Worm (Caenorhabditis elegans) whole organism, early embryonic: Measurements from ENCODE around the gene C25H3.15.

Experiments used
- B0310.2 ChIP-seq: sonication (generic microtip); optimal IDR thresholded peaks from 2 replicates; lab custom pipeline; 2016; ENCODE audit warnings: mild to moderate bottlenecking, missing genetic modification characterization, missing compliant biosample characterization
- aly-1 ChIP-seq: sonication (generic microtip); optimal IDR thresholded peaks from 2 replicates; lab custom pipeline; 2016; ENCODE audit warnings: missing genetic modification characterization, missing compliant biosample characterization
- ama-1 ChIP-seq: fragments of 150-350 bp; optimal IDR thresholded peaks from 2 replicates; lab custom pipeline; 2014
- ceh-36 ChIP-seq: sonication (generic microtip); optimal IDR thresholded peaks from 2 replicates; lab custom pipeline; 2016; ENCODE audit warnings: missing genetic modification characterization, inconsistent platforms, missing compliant biosample characterization
- ets-7 ChIP-seq: sonication (generic microtip); optimal IDR thresholded peaks from 2 replicates; lab custom pipeline; 2016; ENCODE audit warnings: missing genotype, missing genetic modification characterization, missing compliant biosample characterization
- flt-1 ChIP-seq: fragments of 200-800 bp; sonication (Bioruptor generic); IDR thresholded peaks from 2 replicates; pipeline ENCODE4 v1.3.6; 2022; ENCODE audit warnings: missing genetic modification characterization, missing compliant biosample characterization
- hmbx-1 ChIP-seq: sonication (generic microtip); optimal IDR thresholded peaks from 2 replicates; lab custom pipeline; 2016; ENCODE audit warnings: mild to moderate bottlenecking, missing genetic modification characterization, missing compliant biosample characterization
- pes-1 ChIP-seq: fragments of 200-800 bp; sonication (Bioruptor generic); IDR thresholded peaks from 2 replicates; pipeline ENCODE4 v1.3.6; 2022; ENCODE audit warnings: missing genetic modification reagents, missing genetic modification characterization, missing compliant biosample characterization
- tbx-11 ChIP-seq: fragments of 200-800 bp; sonication (Bioruptor generic); IDR thresholded peaks from 2 replicates; pipeline ENCODE4 v1.3.6; 2022; ENCODE audit warnings: missing genetic modification characterization, missing compliant biosample characterization
- tbx-37 ChIP-seq: fragments of 200-800 bp; sonication (Bioruptor generic); conservative IDR thresholded peaks from 2 replicates; pipeline ENCODE4 v1.3.6; 2022; ENCODE audit warnings: missing genetic modification reagents, missing genetic modification characterization, missing compliant biosample characterization

DNA sequence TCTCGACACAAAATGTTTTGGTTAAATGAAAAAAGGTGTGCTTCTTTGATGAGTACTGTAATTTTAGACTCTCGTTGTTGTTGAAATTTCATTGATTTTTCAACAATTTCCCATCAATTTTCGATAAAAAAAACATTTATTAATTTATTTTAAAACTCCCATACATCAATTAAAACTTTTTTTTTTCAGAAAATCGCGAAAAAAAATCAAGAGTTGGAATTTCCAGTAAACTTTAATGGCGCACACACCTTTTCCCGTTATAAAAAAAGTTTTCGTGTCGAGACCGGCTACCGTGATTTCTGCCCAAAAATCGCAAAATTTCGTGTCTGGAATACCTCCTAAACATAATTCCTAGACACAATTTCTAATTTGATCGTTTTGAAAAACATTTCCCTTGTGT, 29.7 kb downstream of the C25H3.15 start, which contains the start of gene C25H3.14:
- TF ChIP-seq ama-1 (lab: Kevin White, UChicago) (no peak), tbx-11 (no peak), B0310.2 (no peak), aly-1 (tag; lab: Kevin White, UChicago) (no peak), ets-7 (no peak), flt-1 (GFP tag; lab: Robert Waterston, UW) (no peak), tbx-37 (no peak), hmbx-1 (tag; lab: Kevin White, UChicago) (no peak), ceh-36 (tag; lab: Kevin White, UChicago) (no peak), pes-1 (GFP tag; lab: Robert Waterston, UW) (no peak)
